Fruit fly (Drosophila melanogaster): ENCODE results near the gene CG12170.

CG12170 gene

dm6 chr3R:5624115-5624878 lies 12.7 kb upstream of the CG12170 start, which contains the start of the genes Dph4, Spec2 and RpL13A (continued):
- TF ChIP-seq CG7271 (tag; optimal IDR thresholded peaks at IDR 0.05) (peak; percentile 97), unpg (GFP tag; optimal IDR thresholded peaks at IDR 0.05) (peak; percentile 87), Aef1 (GFP tag; IDR thresholded peaks at IDR 0.05) (no peak), rib (GFP tag; IDR thresholded peaks at IDR 0.05) (no peak), ewg (GFP tag; optimal IDR thresholded peaks at IDR 0.05) (peak; percentile 93), bab2 (GFP tag; optimal IDR thresholded peaks at IDR 0.05) (peak; percentile 77), CG17802 (tag; optimal IDR thresholded peaks at IDR 0.05) (peak; percentile 85), GATAe (GFP tag; conservative IDR thresholded peaks at IDR 0.05) (no peak), CG4854 (GFP tag; optimal IDR thresholded peaks at IDR 0.05) (peak; percentile 89), ems (GFP tag; optimal IDR thresholded peaks at IDR 0.05) (peak; percentile 88), hbn (GFP tag; IDR thresholded peaks at IDR 0.05; ENCODE audit: partially characterized antibody) (no peak), corto (GFP tag; optimal IDR thresholded peaks at IDR 0.05) (no peak), dpn (GFP tag; optimal IDR thresholded peaks at IDR 0.05) (peak; percentile 81 to 93), CG13287 (GFP tag; IDR thresholded peaks at IDR 0.05; ENCODE audit: partially characterized antibody) (no peak), kay (GFP tag; optimal IDR thresholded peaks at IDR 0.05) (peak; percentile 52), Ravus (GFP tag; IDR thresholded peaks at IDR 0.05) (no peak), Eip74EF (GFP tag; optimal IDR thresholded peaks at IDR 0.05) (peak in 1 of 2 experiments; percentile 79), CG17361 (GFP tag; IDR thresholded peaks at IDR 0.05) (no peak), CG34376 (GFP tag; optimal IDR thresholded peaks at IDR 0.05) (peak; percentile 98), jing (GFP tag; optimal IDR thresholded peaks at IDR 0.05) (peak; percentile 72), CG32772 (GFP tag; IDR thresholded peaks at IDR 0.05) (no peak), knrl (GFP tag; IDR thresholded peaks at IDR 0.05; ENCODE audit: partially characterized antibody) (no peak), nerfin-2 (GFP tag; IDR thresholded peaks at IDR 0.05; ENCODE audit: partially characterized antibody) (no peak), Hr3 (GFP tag; optimal IDR thresholded peaks at IDR 0.05) (peak; percentile 73), CG10543 (GFP tag; optimal IDR thresholded peaks at IDR 0.05) (peak; percentile 98), D19B (GFP tag; optimal IDR thresholded peaks at IDR 0.05) (peak; percentile 86), Antp (GFP tag; optimal IDR thresholded peaks at IDR 0.05) (peak; percentile 75), CG3847 (GFP tag; IDR thresholded peaks at IDR 0.05) (no peak), lilli (GFP tag; optimal IDR thresholded peaks at IDR 0.05) (peak; percentile 87), abd-A (tag; optimal IDR thresholded peaks at IDR 0.05) (no peak), CG8944 (GFP tag; optimal IDR thresholded peaks at IDR 0.05) (peak; percentile 78), CG12155 (GFP tag; optimal IDR thresholded peaks at IDR 0.05) (peak; percentile 89), CG16813 (GFP tag; IDR thresholded peaks at IDR 0.05; ENCODE audit: partially characterized antibody) (no peak), ab (GFP tag; optimal IDR thresholded peaks at IDR 0.05) (peak; percentile 16), psq (GFP tag; optimal IDR thresholded peaks at IDR 0.05) (peak; percentile 81), CG13123 (GFP tag; optimal IDR thresholded peaks at IDR 0.05) (peak; percentile 85), CG33557 (GFP tag; optimal IDR thresholded peaks at IDR 0.05) (peak; percentile 91), CG9727 (GFP tag; optimal IDR thresholded peaks at IDR 0.05) (peak; percentile 97), CG10431 (GFP tag; optimal IDR thresholded peaks at IDR 0.05) (peak; percentile 92), jumu (GFP tag; optimal IDR thresholded peaks at IDR 0.05) (peak; percentile 81), klu (GFP tag; IDR thresholded peaks at IDR 0.05) (no peak), Six4 (GFP tag; optimal IDR thresholded peaks at IDR 0.05) (peak; percentile 86), slp2 (GFP tag; optimal IDR thresholded peaks at IDR 0.05) (peak; percentile 88), MESR4 (GFP tag; optimal IDR thresholded peaks at IDR 0.05) (peak; percentile 100), PHDP (tag; optimal IDR thresholded peaks at IDR 0.05) (peak; percentile 92), CG7928 (GFP tag; optimal IDR thresholded peaks at IDR 0.05) (peak; percentile 76), CG1529 (GFP tag; optimal IDR thresholded peaks at IDR 0.05) (peak; percentile 88), lola (GFP tag; optimal IDR thresholded peaks at IDR 0.05) (peak in 1 of 3 experiments; percentile 70)
